Fruit fly (Drosophila melanogaster): Measurements from ENCODE around the gene CG43249.

CG43249 gene

DNA sequence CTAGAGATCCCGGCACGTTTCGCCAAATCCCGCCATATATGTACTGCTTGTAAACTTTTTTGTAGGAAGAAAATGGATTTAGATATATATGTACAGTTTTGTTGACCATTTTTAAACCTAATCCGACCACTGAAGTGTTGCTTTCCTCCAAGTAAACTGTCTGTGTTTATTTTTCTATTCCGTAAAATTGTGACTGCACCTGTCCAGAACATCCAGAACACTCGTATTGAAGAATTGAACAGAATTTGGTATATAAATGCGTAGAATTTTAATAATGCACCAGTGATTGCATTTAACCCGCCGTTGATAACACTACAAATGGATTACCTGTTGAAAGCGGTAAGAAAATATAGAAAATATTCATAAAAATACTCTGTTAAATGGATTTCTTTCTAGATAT, at the start of gene CG43249:
CG43249 (plus strand) TSS at position 301 of the 400 bp plus-strand sequence.
- no peak for TF ChIP-seq noc (tag; optimal IDR thresholded peaks at IDR 0.05)

DNA sequence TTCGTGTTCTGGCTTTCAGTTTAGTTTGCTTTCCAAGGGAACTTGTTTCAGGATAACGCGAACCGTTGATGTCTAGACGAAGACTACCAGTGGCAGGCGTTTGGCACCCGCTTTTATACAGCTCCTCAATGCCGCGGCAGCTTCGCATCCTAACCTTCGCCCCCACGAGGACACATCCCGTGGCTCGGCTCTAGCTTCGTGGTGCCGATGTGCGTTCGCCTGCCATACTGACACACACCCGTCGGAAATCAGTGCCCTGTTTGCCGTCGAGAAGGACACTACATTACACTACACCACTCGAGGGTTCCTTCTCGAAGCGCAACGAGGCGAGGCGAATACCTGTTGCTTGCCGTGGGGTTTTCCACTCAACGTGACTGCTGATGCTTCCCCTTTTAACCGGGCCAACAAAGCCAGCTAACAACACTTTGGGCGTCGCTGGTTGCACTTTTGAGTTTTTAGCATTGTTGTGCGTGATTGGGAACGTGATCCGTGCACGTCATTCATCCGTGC, 46.9 kb upstream of the CG43249 start, which contains the start of gene CG13054:
CG13054 (minus strand) TSS at position 74 of the 510 bp plus-strand sequence.
- TF ChIP-seq noc (tag; optimal IDR thresholded peaks at IDR 0.05): no peak

- TF ChIP-seq noc (tag; optimal IDR thresholded peaks at IDR 0.05): no peak
These were observed 44.5 kb upstream of the CG43249 start, which contains the start of gene CG13053 for dm6 chr3L:16259552-16259951. Gene CG13053, minus strand, starts transcription at chr3L:16259722.

DNA sequence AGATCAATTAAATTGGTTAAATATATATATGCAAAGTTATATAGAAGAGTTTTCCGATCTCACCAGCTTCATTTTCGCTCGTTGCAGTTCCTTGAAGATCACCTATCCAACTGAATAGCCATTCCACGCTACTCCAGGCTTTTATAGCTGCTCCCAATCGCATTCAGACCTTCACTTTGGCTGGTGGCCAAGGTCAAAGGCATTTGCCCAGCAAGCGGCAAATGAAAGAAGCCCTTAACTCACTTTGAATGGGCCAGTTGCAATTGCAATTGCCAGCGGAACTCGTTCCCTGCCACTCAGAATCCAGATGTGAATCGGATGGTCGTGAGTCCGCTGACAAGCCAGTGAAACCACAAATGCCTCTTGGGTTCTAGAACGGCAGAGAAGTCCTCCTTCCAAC, 42.6 kb upstream of the CG43249 start, which contains the start of gene CG34247:
CG34247 (minus strand) TSS at position 101 of the 400 bp plus-strand sequence.
- TF ChIP-seq noc (tag; optimal IDR thresholded peaks at IDR 0.05): no peak

DNA sequence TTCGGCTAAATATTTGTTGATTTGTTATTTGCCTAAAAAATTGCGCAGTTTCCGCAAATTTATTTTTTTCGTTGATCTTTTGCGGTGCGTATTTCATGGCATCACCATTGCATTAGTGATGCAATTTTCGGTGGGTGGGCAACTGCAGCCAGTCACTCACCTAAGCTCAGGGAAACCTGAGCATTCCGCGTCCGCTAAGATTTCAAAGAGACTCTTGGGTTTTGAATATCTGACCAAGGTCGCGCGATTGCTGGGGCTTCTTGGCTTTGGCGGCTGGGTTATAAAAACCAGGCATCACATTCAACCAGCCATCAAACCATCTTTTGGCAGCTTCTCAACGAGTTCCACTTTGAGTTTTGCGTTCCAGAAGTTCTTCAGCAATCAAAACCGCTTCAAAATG, 41.6 kb upstream of the CG43249 start, which contains the start of gene CG13071:
CG13071 (plus strand) TSS at position 301 of the 400 bp plus-strand sequence.
- TF ChIP-seq noc (tag; optimal IDR thresholded peaks at IDR 0.05): no peak

DNA sequence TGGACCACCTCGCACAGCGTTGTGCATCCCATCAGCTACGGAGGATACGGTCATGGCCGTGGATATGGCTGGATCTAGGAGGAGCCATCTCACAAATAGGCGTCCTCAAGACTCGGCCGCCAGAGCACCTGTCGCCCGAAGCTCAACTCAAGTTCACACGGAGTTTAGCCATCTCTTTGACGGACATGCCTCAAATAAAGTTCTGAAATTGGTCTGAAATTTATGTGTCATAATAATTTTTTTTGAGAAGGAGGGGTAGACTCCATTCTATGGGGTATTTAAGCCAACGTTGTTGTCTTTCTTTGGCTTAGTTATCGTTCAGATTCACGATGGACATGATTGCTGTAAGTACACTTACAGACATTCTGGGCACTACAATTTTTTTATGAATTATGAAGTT, 41.0 kb upstream of the CG43249 start, which contains the start of gene CG13070:
CG13070 (plus strand) TSS at position 301 of the 400 bp plus-strand sequence.
- TF ChIP-seq noc (tag; optimal IDR thresholded peaks at IDR 0.05): no peak

dm6 chr3L:16265000-16265399, 39.1 kb upstream of the CG43249 start, which contains the start of the genes CG13051 and CG13069:
Gene CG13051, minus strand, starts transcription at chr3L:16265100.
Gene CG13069, plus strand, starts transcription at chr3L:16265385.
- no peak for TF ChIP-seq noc (tag; optimal IDR thresholded peaks at IDR 0.05)

DNA sequence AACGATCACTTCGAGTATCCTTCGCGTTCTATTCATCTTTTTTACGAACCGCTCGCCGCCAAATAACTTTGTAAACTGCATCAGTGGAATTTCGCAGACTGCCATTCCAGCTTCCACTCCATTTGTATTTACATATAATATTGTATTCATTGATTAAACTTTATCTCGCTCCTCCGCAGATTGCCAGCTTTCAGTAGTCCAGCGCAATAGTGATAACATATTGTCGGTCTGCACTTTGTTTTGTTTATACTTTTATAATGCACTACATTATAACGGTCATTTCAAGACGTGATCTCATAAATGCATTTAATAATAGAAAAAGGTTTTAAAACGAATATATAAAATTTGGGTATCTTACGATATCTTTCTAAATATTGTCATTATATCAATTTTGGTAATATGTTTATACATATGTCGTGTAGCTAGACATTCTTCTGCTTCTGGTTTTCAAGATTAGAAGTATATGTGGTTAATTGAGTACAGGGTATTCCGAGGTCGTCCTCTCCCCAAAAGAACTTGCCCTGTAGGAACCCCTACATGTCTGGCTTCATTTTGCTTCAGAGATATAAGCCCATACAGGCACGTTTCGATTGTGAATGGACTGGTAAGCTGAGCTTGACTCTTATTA, 35.9 kb upstream of the CG43249 start, which contains the start of gene CG4950:
CG4950 (minus strand) TSS at position 51 of the 628 bp plus-strand sequence.
- TF ChIP-seq noc (tag; optimal IDR thresholded peaks at IDR 0.05): no peak

DNA sequence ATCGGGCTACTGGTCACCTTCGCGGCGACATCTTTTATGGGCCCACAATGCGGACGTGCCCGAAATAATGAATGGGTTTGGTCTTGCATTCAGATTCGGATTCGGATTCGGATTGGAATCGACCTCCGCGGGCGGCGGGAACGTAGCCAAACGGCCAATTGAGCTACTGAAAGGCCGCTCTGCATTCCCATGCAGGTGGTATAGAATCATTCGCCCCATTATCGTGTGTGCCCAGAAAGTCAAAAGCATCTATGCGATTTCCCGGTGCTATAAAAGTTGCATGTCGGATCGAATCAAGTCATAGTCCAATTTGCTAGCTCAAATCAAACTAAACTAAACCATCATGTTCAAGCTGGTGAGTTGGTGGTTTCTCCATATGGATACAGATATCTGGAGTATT, 35.0 kb upstream of the CG43249 start, which contains the start of gene CG13068:
CG13068 (plus strand) TSS at position 301 of the 400 bp plus-strand sequence.
- TF ChIP-seq noc (tag; optimal IDR thresholded peaks at IDR 0.05): no peak

DNA sequence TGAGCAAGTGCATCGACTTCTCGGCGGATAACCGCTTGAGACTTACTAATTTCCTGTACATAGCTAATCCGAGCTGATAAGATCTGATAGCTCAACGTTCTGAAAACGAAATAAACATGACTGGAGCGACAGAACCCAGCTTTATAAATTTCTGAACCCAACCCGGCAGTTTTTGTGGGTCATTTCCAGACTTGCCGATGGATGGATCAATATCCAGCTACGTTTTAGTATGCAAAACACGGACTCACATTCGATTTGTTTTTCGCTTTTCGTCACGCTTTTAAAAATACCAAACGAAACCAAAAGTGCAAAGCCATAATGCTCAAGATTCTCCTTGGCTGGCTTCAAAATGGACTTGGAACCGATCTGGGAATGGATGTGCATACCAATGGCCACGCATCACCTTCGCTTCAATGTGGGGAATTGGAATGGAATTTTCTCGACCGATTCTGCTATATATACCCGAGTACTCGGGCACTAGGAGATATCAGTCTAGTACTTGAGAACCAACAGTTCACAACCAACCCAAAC, 33.2 kb upstream of the CG43249 start, which contains the start of the genes CG34248 and CG13067:
CG34248 (minus strand) TSS at position 101 of the 531 bp plus-strand sequence.
CG13067 (plus strand) TSS at position 481 of the 531 bp plus-strand sequence.
- no peak for TF ChIP-seq noc (tag; optimal IDR thresholded peaks at IDR 0.05)

- no peak for TF ChIP-seq noc (tag; optimal IDR thresholded peaks at IDR 0.05)
These were observed 31.6 kb upstream of the CG43249 start, which contains the start of gene CG13066 for dm6 chr3L:16272338-16272959. Gene CG13066, plus strand, starts transcription at chr3L:16272909.

DNA sequence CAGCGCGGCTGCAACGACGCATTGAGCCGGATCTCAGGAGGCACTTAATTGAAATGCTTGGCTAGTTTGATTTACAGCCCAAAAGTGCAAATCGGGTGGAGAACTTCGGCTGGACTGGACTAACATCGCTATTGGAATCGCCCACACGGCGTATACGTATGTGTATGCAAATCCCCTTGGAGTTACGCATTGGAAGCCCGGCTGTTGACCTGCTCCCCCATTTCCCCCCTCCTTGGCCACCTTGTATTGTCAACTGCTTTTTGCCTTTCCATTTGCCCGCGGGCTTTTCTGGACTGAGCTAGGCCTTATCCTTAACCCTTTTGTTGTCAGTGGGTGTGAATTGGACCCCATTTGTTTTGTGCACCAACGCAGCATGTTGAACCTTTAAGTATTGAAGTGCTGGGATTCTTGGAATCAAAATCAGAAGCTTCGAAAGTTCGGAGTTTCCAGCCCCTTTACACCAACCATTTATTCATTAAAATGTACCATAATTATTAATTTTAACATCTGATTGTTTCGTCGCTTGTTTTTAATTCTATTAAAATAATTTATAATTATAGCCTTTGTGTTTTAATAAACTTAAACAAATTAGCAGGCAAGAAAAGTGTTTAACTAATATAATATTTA, 28.6 kb upstream of the CG43249 start:
- TF ChIP-seq noc (tag; optimal IDR thresholded peaks at IDR 0.05): no peak

dm6 chr3L:16277135-16277534, 26.9 kb upstream of the CG43249 start, which contains the start of gene CG13065:
Gene CG13065, plus strand, starts transcription at chr3L:16277435.
- no peak for TF ChIP-seq noc (tag; optimal IDR thresholded peaks at IDR 0.05)

dm6 chr3L:16279171-16279570, 24.9 kb upstream of the CG43249 start, which contains the start of gene CG13050:
Gene CG13050, minus strand, starts transcription at chr3L:16279271.
- TF ChIP-seq noc (tag; optimal IDR thresholded peaks at IDR 0.05): no peak

- no peak for TF ChIP-seq noc (tag; optimal IDR thresholded peaks at IDR 0.05)
These were observed 24.1 kb upstream of the CG43249 start, which contains the start of gene CG13064 for dm6 chr3L:16279987-16280454. Gene CG13064, plus strand, starts transcription at chr3L:16280404.
